Worm (Caenorhabditis elegans): ENCODE results near the gene srab-7.

- TF ChIP-seq scrt-1 (GFP tag; IDR thresholded peaks at IDR 0.05) (no peak), ceh-13 (GFP tag; optimal IDR thresholded peaks at IDR 0.05) (no peak), tbx-37 (GFP tag; conservative IDR thresholded peaks at IDR 0.05) (no peak), ama-1 (optimal IDR thresholded peaks at IDR 0.05) (no peak), ceh-36 (tag; optimal IDR thresholded peaks at IDR 0.05) (no peak)
Observed at ce11 chrV:3163143-3163542, 8.2 kb upstream of the srab-7 start.

Measured in whole organism, early embryonic.